Fruit fly (Drosophila melanogaster) whole organism, embryonic: ENCODE measurements around the gene r-l.

Experiments used
- B-H1 ChIP-seq: fragments of 200-800 bp; sonication (Bioruptor generic); IDR thresholded peaks from 3 replicates; pipeline ENCODE4 v1.3.6; 2022; ENCODE audit warnings: missing biosample characterization, missing genetic modification characterization
- CG10654 ChIP-seq: fragments of 200-800 bp; sonication (Bioruptor generic); optimal IDR thresholded peaks from 2 replicates; lab custom pipeline; 2016; ENCODE audit warnings: missing biosample characterization, missing genetic modification characterization
- CG12299 ChIP-seq: fragments of 200-800 bp; sonication (Bioruptor generic); optimal IDR thresholded peaks from 2 replicates; lab custom pipeline; 2018; ENCODE audit warnings: missing biosample characterization, mild to moderate bottlenecking, missing genetic modification characterization
- CG13123 ChIP-seq: fragments of 200-800 bp; sonication (Bioruptor generic); optimal IDR thresholded peaks from 2 replicates; lab custom pipeline; 2016; ENCODE audit warnings: missing biosample characterization, missing genetic modification characterization
- CG13287 ChIP-seq: fragments of 200-800 bp; sonication (Bioruptor generic); IDR thresholded peaks from 2 replicates; pipeline ENCODE4 v1.3.6; 2022; ENCODE audit warnings: missing biosample characterization, missing genetic modification characterization; ENCODE audit not compliant: partially characterized antibody
- CG14441 ChIP-seq: fragments of 200-800 bp; sonication (Bioruptor generic); IDR thresholded peaks from 2 replicates; pipeline ENCODE4 v1.3.6; 2022; ENCODE audit warnings: missing biosample characterization, missing genetic modification characterization
- CG1529 ChIP-seq: fragments of 200-800 bp; sonication (Bioruptor generic); optimal IDR thresholded peaks from 3 replicates; lab custom pipeline; 2018; ENCODE audit warnings: missing biosample characterization, missing genetic modification characterization
- CG15601 ChIP-seq: fragments of 200-800 bp; sonication (Bioruptor generic); optimal IDR thresholded peaks from 3 replicates; lab custom pipeline; 2019; ENCODE audit warnings: missing biosample characterization, mild to moderate bottlenecking, missing genetic modification characterization, moderate library complexity
- CG1603 ChIP-seq: fragments of 200-800 bp; sonication (Bioruptor generic); optimal IDR thresholded peaks from 2 replicates; lab custom pipeline; 2019; ENCODE audit warnings: missing biosample characterization, mild to moderate bottlenecking, missing genetic modification characterization, moderate library complexity
- CG17829 ChIP-seq: fragments of 200-800 bp; optimal IDR thresholded peaks from 2 replicates; lab custom pipeline; 2019; ENCODE audit warnings: missing biosample characterization, mild to moderate bottlenecking, missing genetic modification characterization, moderate library complexity
- CG2712 ChIP-seq: fragments of 200-800 bp; optimal IDR thresholded peaks from 3 replicates; lab custom pipeline; 2019; ENCODE audit warnings: missing biosample characterization, mild to moderate bottlenecking, missing genetic modification characterization, moderate library complexity
- CG31224 ChIP-seq: fragments of 200-800 bp; sonication (Bioruptor generic); IDR thresholded peaks from 2 replicates; pipeline ENCODE4 v1.3.6; 2022; ENCODE audit warnings: missing biosample characterization, missing genetic modification characterization
- CG3407 ChIP-seq: fragments of 200-800 bp; sonication (Bioruptor generic); optimal IDR thresholded peaks from 2 replicates; lab custom pipeline; 2018; ENCODE audit warnings: missing biosample characterization, mild to moderate bottlenecking, missing genetic modification characterization
- CG34376 ChIP-seq: fragments of 200-800 bp; sonication (Bioruptor generic); optimal IDR thresholded peaks from 2 replicates; lab custom pipeline; 2018; ENCODE audit warnings: missing biosample characterization, mild to moderate bottlenecking, missing genetic modification characterization
- CG43689 ChIP-seq: fragments of 200-800 bp; sonication (Bioruptor generic); IDR thresholded peaks from 2 replicates; pipeline ENCODE4 v1.3.6; 2022; ENCODE audit warnings: missing biosample characterization, missing genetic modification characterization
- CG6683 ChIP-seq: fragments of 200-800 bp; sonication (Bioruptor generic); optimal IDR thresholded peaks from 2 replicates; lab custom pipeline; 2017; ENCODE audit warnings: missing biosample characterization, mild to moderate bottlenecking, missing genetic modification characterization, missing genetic modification reagents
- CG7357 ChIP-seq: fragments of 200-800 bp; sonication (Bioruptor generic); IDR thresholded peaks from 3 replicates; pipeline ENCODE4 v1.3.6; 2022; ENCODE audit warnings: missing biosample characterization, missing genetic modification characterization
- CG9932 ChIP-seq: fragments of 200-800 bp; sonication (Bioruptor generic); IDR thresholded peaks from 2 replicates; pipeline ENCODE4 v1.3.6; 2022; ENCODE audit warnings: missing biosample characterization, missing genetic modification characterization
- CTCF ChIP-seq: fragments of 200-800 bp; sonication (Bioruptor generic); optimal IDR thresholded peaks from 2 replicates; lab custom pipeline; 2017; ENCODE audit warnings: missing biosample characterization, mild to moderate bottlenecking, missing genetic modification characterization, moderate library complexity
- Dbx ChIP-seq: fragments of 200-800 bp; sonication (Bioruptor generic); IDR thresholded peaks from 3 replicates; pipeline ENCODE4 v1.3.6; 2022; ENCODE audit warnings: missing biosample characterization, missing genetic modification characterization
- Dip3 ChIP-seq: fragments of 200-800 bp; sonication (Bioruptor generic); optimal IDR thresholded peaks from 3 replicates; lab custom pipeline; 2016; ENCODE audit warnings: missing biosample characterization, missing genetic modification characterization
- Dll ChIP-seq: fragments of 200-800 bp; sonication (Bioruptor generic); IDR thresholded peaks from 4 replicates; pipeline ENCODE4 v1.3.6; 2022; ENCODE audit warnings: missing biosample characterization, missing genetic modification characterization; ENCODE audit not compliant: partially characterized antibody
- E2f1 ChIP-seq: fragments of 200-800 bp; sonication (Bioruptor generic); IDR thresholded peaks from 2 replicates; pipeline ENCODE4 v1.3.6; 2022; ENCODE audit warnings: missing biosample characterization, missing genetic modification characterization
- HLH54F ChIP-seq: fragments of 200-800 bp; sonication (Bioruptor generic); optimal IDR thresholded peaks from 3 replicates; lab custom pipeline; 2016; ENCODE audit warnings: missing biosample characterization, missing genetic modification characterization
- HmgD ChIP-seq: fragments of 200-800 bp; sonication (Bioruptor generic); optimal IDR thresholded peaks from 3 replicates; lab custom pipeline; 2016; ENCODE audit warnings: missing biosample characterization, missing genetic modification characterization
- Lhr ChIP-seq: fragments of 200-800 bp; sonication (Bioruptor generic); optimal IDR thresholded peaks from 3 replicates; lab custom pipeline; 2017; ENCODE audit warnings: mild to moderate bottlenecking, missing biosample characterization, missing genetic modification reagents, missing genetic modification characterization
- MBD-R2 ChIP-seq: fragments of 200-800 bp; sonication (Bioruptor generic); IDR thresholded peaks from 2 replicates; pipeline ENCODE4 v1.3.6; 2022; ENCODE audit warnings: missing biosample characterization, missing genetic modification characterization
- Med ChIP-seq: fragments of 200-800 bp; sonication (Bioruptor generic); peaks from one replicate; lab custom pipeline; 2016; ENCODE audit warnings: missing biosample characterization, missing genetic modification characterization, mild to moderate bottlenecking, inconsistent platforms, moderate library complexity
- NC2β ChIP-seq: fragments of 200-800 bp; sonication (Bioruptor generic); optimal IDR thresholded peaks from 2 replicates; lab custom pipeline; 2016; ENCODE audit warnings: missing biosample characterization, missing genetic modification characterization
- Optix ChIP-seq: fragments of 200-800 bp; sonication (Bioruptor generic); IDR thresholded peaks from 3 replicates; pipeline ENCODE4 v1.3.6; 2022; ENCODE audit warnings: missing biosample characterization, missing genetic modification characterization
- Pdp1 ChIP-seq, 2 experiments: fragments of 200-800 bp; sonication (Bioruptor generic); optimal IDR thresholded peaks; 3 replicates each; lab custom pipeline; 2016; ENCODE audit warnings: missing biosample characterization in 2 of 2, missing genetic modification characterization in 2 of 2, mild to moderate bottlenecking in 1 of 2, moderate library complexity in 1 of 2
- YL-1 ChIP-seq: fragments of 200-800 bp; sonication (Bioruptor generic); optimal IDR thresholded peaks from 3 replicates; lab custom pipeline; 2017; ENCODE audit warnings: missing biosample characterization, mild to moderate bottlenecking, missing genetic modification characterization
- br ChIP-seq: fragments of >200 bp; optimal IDR thresholded peaks from 2 replicates; lab custom pipeline; 2017
- cas ChIP-seq: fragments of 200-800 bp; sonication (Bioruptor generic); IDR thresholded peaks from 2 replicates; pipeline ENCODE4 v1.3.6; 2022; ENCODE audit warnings: missing biosample characterization, missing genetic modification characterization
- dimm ChIP-seq: fragments of 200-800 bp; sonication (Bioruptor generic); IDR thresholded peaks from 2 replicates; pipeline ENCODE4 v1.3.6; 2022; ENCODE audit warnings: missing biosample characterization, missing genetic modification characterization
- grn ChIP-seq: fragments of 200-800 bp; sonication (Bioruptor generic); optimal IDR thresholded peaks from 3 replicates; lab custom pipeline; 2017; ENCODE audit warnings: missing biosample characterization, missing genetic modification characterization
- ham ChIP-seq: fragments of 200-800 bp; sonication (Bioruptor generic); IDR thresholded peaks from 2 replicates; pipeline ENCODE4 v1.3.6; 2022; ENCODE audit warnings: missing biosample characterization, missing genetic modification characterization
- hth ChIP-seq: fragments of >200 bp; optimal IDR thresholded peaks from 2 replicates; lab custom pipeline; 2017; ENCODE audit warnings: inconsistent platforms
- insv ChIP-seq, 2 experiments: fragments of 200-800 bp; sonication (Bioruptor generic); optimal IDR thresholded peaks; 3 replicates each; lab custom pipeline; 2016 to 2018; ENCODE audit warnings: missing biosample characterization in 2 of 2, missing genetic modification characterization in 2 of 2
- kni ChIP-seq: fragments of 200-800 bp; sonication (Bioruptor generic); optimal IDR thresholded peaks from 3 replicates; lab custom pipeline; 2017; ENCODE audit warnings: mild to moderate bottlenecking, missing biosample characterization, missing genetic modification reagents, missing genetic modification characterization
- knrl ChIP-seq: fragments of 200-800 bp; sonication (Bioruptor generic); IDR thresholded peaks from 3 replicates; pipeline ENCODE4 v1.3.6; 2022; ENCODE audit warnings: missing biosample characterization, missing genetic modification characterization; ENCODE audit not compliant: partially characterized antibody
- lov ChIP-seq, 2 experiments: fragments of 200-800 bp in 1 of 2; fragments of >200 bp in 1 of 2; sonication (Bioruptor generic) in 1 of 2; IDR thresholded peaks in 1 of 2; optimal IDR thresholded peaks in 1 of 2; 2 replicates in 1 of 2; 3 replicates in 1 of 2; pipeline versions ENCODE4 v1.3.6 to Lab custom; 2017 to 2022; ENCODE audit warnings: missing biosample characterization in 1 of 2, missing genetic modification characterization in 1 of 2
- maf-S ChIP-seq: fragments of 200-800 bp; sonication (Bioruptor generic); optimal IDR thresholded peaks from 2 replicates; lab custom pipeline; 2016; ENCODE audit warnings: missing biosample characterization, missing genetic modification characterization
- nerfin-2 ChIP-seq: fragments of 200-800 bp; sonication (Bioruptor generic); IDR thresholded peaks from 2 replicates; pipeline ENCODE4 v1.3.6; 2022; ENCODE audit warnings: missing biosample characterization, missing genetic modification characterization; ENCODE audit not compliant: partially characterized antibody
- nom ChIP-seq: fragments of 200-800 bp; sonication (Bioruptor generic); optimal IDR thresholded peaks from 2 replicates; lab custom pipeline; 2017; ENCODE audit warnings: missing biosample characterization, missing genetic modification characterization, mild to moderate bottlenecking, moderate library complexity, missing genetic modification reagents
- pzg ChIP-seq: fragments of 200-800 bp; sonication (Bioruptor generic); optimal IDR thresholded peaks from 3 replicates; lab custom pipeline; 2018; ENCODE audit warnings: missing biosample characterization, mild to moderate bottlenecking, missing genetic modification characterization, moderate library complexity
- sisA ChIP-seq: fragments of 200-800 bp; sonication (Bioruptor generic); IDR thresholded peaks from 2 replicates; pipeline ENCODE4 v1.3.6; 2022; ENCODE audit warnings: missing biosample characterization, missing genetic modification characterization
- sob ChIP-seq: fragments of 200-800 bp; sonication (Bioruptor generic); IDR thresholded peaks from 2 replicates; pipeline ENCODE4 v1.3.6; 2022; ENCODE audit warnings: missing biosample characterization, missing genetic modification characterization
- tio ChIP-seq: fragments of 200-800 bp; sonication (Bioruptor generic); optimal IDR thresholded peaks from 2 replicates; lab custom pipeline; 2017; ENCODE audit warnings: missing biosample characterization, missing genetic modification characterization, inconsistent platforms
- zen ChIP-seq: fragments of 200-800 bp; sonication (Bioruptor generic); optimal IDR thresholded peaks from 3 replicates; lab custom pipeline; 2018; ENCODE audit warnings: missing biosample characterization, mild to moderate bottlenecking, missing genetic modification characterization, moderate library complexity
- zfh2 ChIP-seq: fragments of 200-800 bp; sonication (Bioruptor generic); optimal IDR thresholded peaks from 2 replicates; lab custom pipeline; 2016; ENCODE audit warnings: missing biosample characterization, missing genetic modification characterization

The r-l gene

DNA sequence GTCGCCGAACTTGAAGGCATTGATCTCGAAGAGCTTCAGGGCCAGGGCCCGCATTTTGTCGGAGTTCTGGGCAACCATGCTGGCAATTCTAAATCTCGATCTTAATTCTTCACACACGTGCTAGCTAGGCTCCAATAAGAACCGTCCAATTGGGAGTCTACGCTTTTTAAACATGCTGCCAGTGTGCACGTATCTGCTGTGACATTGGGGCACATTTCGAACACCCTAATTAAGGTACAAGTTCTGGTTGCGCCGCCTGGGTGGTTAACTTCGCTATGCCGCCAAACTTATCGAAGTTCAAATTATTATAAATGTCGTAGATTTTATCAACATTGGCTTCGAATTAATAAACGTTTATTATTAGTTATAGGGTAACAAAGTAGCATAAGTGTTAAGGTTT is at the start of gene r-l (continued):
- TF ChIP-seq Dll (GFP tag; lab: Robert Waterston, UW) (0 out of 4 replicates have a peak, but pooled peaks have one; percentile 12), CG7357 (GFP tag; lab: Robert Waterston, UW) (no peak), CG14441 (GFP tag; lab: Robert Waterston, UW) (no peak), Med (GFP tag; lab: Kevin White, UChicago) (peak; percentile 88), br (lab: Kevin White, UChicago) (no peak), Dbx (GFP tag; lab: Robert Waterston, UW) (0 out of 3 replicates have a peak, but pooled peaks have one; percentile 23), zen (tag; lab: Kevin White, UChicago) (peak; percentile 76), CG17829 (tag; lab: Kevin White, UChicago) (peak; percentile 37), pzg (GFP tag; lab: Kevin White, UChicago) (peak; percentile 98), E2f1 (GFP tag; lab: Robert Waterston, UW) (no peak), HLH54F (GFP tag; lab: Kevin White, UChicago) (no peak), lov (optimal IDR thresholded peaks at IDR 0.05; lab: Kevin White, UChicago) (no peak), lov (GFP tag; IDR thresholded peaks at IDR 0.05; lab: Robert Waterston, UW) (no peak), nerfin-2 (GFP tag; lab: Robert Waterston, UW) (no peak), CG31224 (GFP tag; lab: Robert Waterston, UW) (no peak), CG2712 (tag; lab: Kevin White, UChicago) (peak; percentile 39), Lhr (GFP tag; lab: Kevin White, UChicago) (peak; percentile 79), CG1603 (tag; lab: Kevin White, UChicago) (peak; percentile 83), CG3407 (GFP tag; lab: Kevin White, UChicago) (no peak), B-H1 (no peak), hth (no peak), nom (no peak), CTCF (GFP tag; lab: Kevin White, UChicago) (peak; percentile 58), CG9932 (GFP tag; lab: Robert Waterston, UW) (no peak), grn (GFP tag; lab: Kevin White, UChicago) (peak; percentile 43), dimm (no peak), CG34376 (GFP tag; lab: Kevin White, UChicago) (peak; percentile 0), YL-1 (GFP tag; lab: Kevin White, UChicago) (peak; percentile 59), MBD-R2 (GFP tag; lab: Robert Waterston, UW) (peak; percentile 84), HmgD (peak; percentile 72), Pdp1 (GFP tag; optimal IDR thresholded peaks at IDR 0.05; lab: Kevin White, UChicago) (peak in 1 of 2 experiments; percentile 51), ham (GFP tag; lab: Robert Waterston, UW) (no peak), kni (GFP tag; lab: Kevin White, UChicago) (no peak), Dip3 (peak; percentile 15), CG12299 (no peak), NC2β (GFP tag; lab: Kevin White, UChicago) (peak; percentile 18), Optix (no peak), knrl (GFP tag; lab: Robert Waterston, UW) (peak; percentile 45; the same call in 1 of the 3 replicates), cas (no peak), sob (GFP tag; lab: Robert Waterston, UW) (0 out of 2 replicates have a peak, but pooled peaks have one; percentile 19), zfh2 (GFP tag; lab: Kevin White, UChicago) (peak; percentile 4), CG43689 (GFP tag; lab: Robert Waterston, UW) (no peak), CG15601 (tag; lab: Kevin White, UChicago) (peak; percentile 27), CG13123 (GFP tag; lab: Kevin White, UChicago) (no peak), CG6683 (no peak), CG1529 (no peak), sisA (GFP tag; lab: Robert Waterston, UW) (no peak), insv (GFP tag; optimal IDR thresholded peaks at IDR 0.05; lab: Kevin White, UChicago) (peak; percentile 96 to 99), CG13287 (GFP tag; lab: Robert Waterston, UW) (peak; percentile 64; the same call in 1 of the 2 replicates), tio (no peak), CG10654 (GFP tag; lab: Kevin White, UChicago) (no peak), maf-S (GFP tag; lab: Kevin White, UChicago) (peak; percentile 18)
